Worm (Caenorhabditis elegans) whole organism, L1 larva: ENCODE data around the gene sfrp-1.

Source experiments
- dpl-1 ChIP-seq, 3 experiments: fragments of 150-350 bp in 2 of 3; sonication (generic microtip) in 1 of 3; optimal IDR thresholded peaks; 2 replicates each; lab custom pipeline; 2014 to 2017; ENCODE audit warnings: missing biosample characterization in 3 of 3, missing genetic modification characterization in 3 of 3, missing genetic modification reagents in 3 of 3
- elt-3 ChIP-seq, 6 experiments: fragments of 150-350 bp in 1 of 6; sonication (generic microtip); optimal IDR thresholded peaks; 2 replicates each; lab custom pipeline; 2017 to 2018; ENCODE audit warnings: missing biosample characterization in 6 of 6, missing genetic modification characterization in 6 of 6, inconsistent platforms in 1 of 6
- fkh-10 ChIP-seq: sonication (generic microtip); optimal IDR thresholded peaks from 2 replicates; lab custom pipeline; 2017; ENCODE audit warnings: missing biosample characterization, missing genetic modification reagents, missing genetic modification characterization
- lin-15B ChIP-seq: fragments of 150-350 bp; sonication (generic microtip); optimal IDR thresholded peaks from 3 replicates; lab custom pipeline; 2014; ENCODE audit warnings: missing biosample characterization, missing genetic modification characterization
- mep-1 ChIP-seq: fragments of 150-350 bp; optimal IDR thresholded peaks from 2 replicates; lab custom pipeline; 2014; ENCODE audit warnings: missing biosample characterization, missing genetic modification characterization
- nhr-11 ChIP-seq: fragments of 150-350 bp; optimal IDR thresholded peaks from 2 replicates; lab custom pipeline; 2014; ENCODE audit warnings: missing biosample characterization, missing genetic modification characterization
- nhr-76 ChIP-seq: sonication (generic microtip); optimal IDR thresholded peaks from 2 replicates; lab custom pipeline; 2017; ENCODE audit warnings: missing biosample characterization, missing genetic modification characterization
- snpc-4 ChIP-seq: fragments of 150-350 bp; optimal IDR thresholded peaks from 2 replicates; lab custom pipeline; 2014; ENCODE audit warnings: missing biosample characterization, missing genetic modification characterization
- sptf-1 ChIP-seq: fragments of 150-350 bp; optimal IDR thresholded peaks from 2 replicates; lab custom pipeline; 2014; ENCODE audit warnings: missing biosample characterization, missing genetic modification characterization
- vab-15 ChIP-seq: sonication (generic microtip); optimal IDR thresholded peaks from 2 replicates; lab custom pipeline; 2017; ENCODE audit warnings: missing genotype, mild to moderate bottlenecking, missing genetic modification characterization, missing compliant biosample characterization

- TF ChIP-seq dpl-1 (GFP tag; optimal IDR thresholded peaks at IDR 0.05; lab: Kevin White, UChicago) (no peak), lin-15B (tag; lab: Kevin White, UChicago) (no peak), elt-3 (tag; optimal IDR thresholded peaks at IDR 0.05; lab: Kevin White, UChicago) (no peak), fkh-10 (no peak), snpc-4 (tag; lab: Kevin White, UChicago) (no peak), nhr-11 (tag; lab: Kevin White, UChicago) (no peak), sptf-1 (no peak), nhr-76 (no peak), vab-15 (tag; lab: Kevin White, UChicago) (no peak), mep-1 (no peak)
Measured at ce11 chrIV:6403399-6403798, 1.2 kb upstream of the sfrp-1 start.
